Fruit fly (Drosophila melanogaster) whole organism, embryonic: ENCODE data around the gene TotM.

Source experiments
- ATbp ChIP-seq: fragments of 200-800 bp; sonication (Bioruptor generic); optimal IDR thresholded peaks from 2 replicates; lab custom pipeline; 2017; ENCODE audit warnings: missing biosample characterization, mild to moderate bottlenecking, missing genetic modification characterization, missing genetic modification reagents
- Asciz ChIP-seq: fragments of 200-800 bp; sonication (Bioruptor generic); optimal IDR thresholded peaks from 2 replicates; lab custom pipeline; 2017; ENCODE audit warnings: missing biosample characterization, mild to moderate bottlenecking, missing genetic modification characterization, missing genetic modification reagents
- BEAF-32 ChIP-seq: fragments of 200-800 bp; sonication (Bioruptor generic); optimal IDR thresholded peaks from 3 replicates; lab custom pipeline; 2017; ENCODE audit warnings: missing biosample characterization, missing genetic modification characterization, mild to moderate bottlenecking, moderate library complexity, missing genetic modification reagents
- CG1024 ChIP-seq: fragments of 200-800 bp; sonication (Bioruptor generic); IDR thresholded peaks from 2 replicates; pipeline ENCODE4 v1.3.6; 2022; ENCODE audit warnings: missing biosample characterization, missing genetic modification characterization
- CG10366 ChIP-seq: fragments of 200-800 bp; sonication (Bioruptor generic); IDR thresholded peaks from 2 replicates; pipeline ENCODE4 v1.3.6; 2022; ENCODE audit warnings: missing biosample characterization, missing genetic modification characterization
- CG10654 ChIP-seq: fragments of 200-800 bp; sonication (Bioruptor generic); optimal IDR thresholded peaks from 2 replicates; lab custom pipeline; 2016; ENCODE audit warnings: missing biosample characterization, missing genetic modification characterization
- CG12769 ChIP-seq: fragments of 200-800 bp; sonication (Bioruptor generic); optimal IDR thresholded peaks from 2 replicates; lab custom pipeline; 2019; ENCODE audit warnings: missing biosample characterization, mild to moderate bottlenecking, missing genetic modification characterization, moderate library complexity
- CG14965 ChIP-seq: fragments of 200-800 bp; sonication (Bioruptor generic); optimal IDR thresholded peaks from 2 replicates; lab custom pipeline; 2016; ENCODE audit warnings: missing biosample characterization, missing genetic modification characterization, borderline replicate concordance
- CG18599 ChIP-seq: fragments of 200-800 bp; sonication (Bioruptor generic); optimal IDR thresholded peaks from 3 replicates; lab custom pipeline; 2017; ENCODE audit warnings: missing biosample characterization, missing genetic modification characterization, mild to moderate bottlenecking, moderate library complexity, missing genetic modification reagents
- CG2202 ChIP-seq: fragments of 200-800 bp; sonication (Bioruptor generic); optimal IDR thresholded peaks from 2 replicates; lab custom pipeline; 2018; ENCODE audit warnings: missing biosample characterization, mild to moderate bottlenecking, missing genetic modification characterization
- CG2712 ChIP-seq: fragments of 200-800 bp; optimal IDR thresholded peaks from 3 replicates; lab custom pipeline; 2019; ENCODE audit warnings: missing biosample characterization, mild to moderate bottlenecking, missing genetic modification characterization, moderate library complexity
- CG2875 ChIP-seq: fragments of 200-800 bp; sonication (Bioruptor generic); optimal IDR thresholded peaks from 2 replicates; lab custom pipeline; 2017; ENCODE audit warnings: missing biosample characterization, mild to moderate bottlenecking, missing genetic modification characterization, missing genetic modification reagents
- CG32767 ChIP-seq: fragments of 200-800 bp; sonication (Bioruptor generic); IDR thresholded peaks from 2 replicates; pipeline ENCODE4 v1.3.6; 2022; ENCODE audit warnings: missing biosample characterization, missing genetic modification characterization
- CG34376 ChIP-seq: fragments of 200-800 bp; sonication (Bioruptor generic); optimal IDR thresholded peaks from 2 replicates; lab custom pipeline; 2018; ENCODE audit warnings: missing biosample characterization, mild to moderate bottlenecking, missing genetic modification characterization
- CG3995 ChIP-seq: fragments of 200-800 bp; sonication (Bioruptor generic); optimal IDR thresholded peaks from 3 replicates; lab custom pipeline; 2016; ENCODE audit warnings: missing biosample characterization, missing genetic modification characterization
- CG4707 ChIP-seq: fragments of 200-800 bp; sonication (Bioruptor generic); optimal IDR thresholded peaks from 2 replicates; lab custom pipeline; 2018; ENCODE audit warnings: missing biosample characterization, mild to moderate bottlenecking, missing genetic modification characterization, moderate library complexity
- CG5180 ChIP-seq: fragments of 200-800 bp; sonication (Bioruptor generic); optimal IDR thresholded peaks from 3 replicates; lab custom pipeline; 2017; ENCODE audit warnings: missing biosample characterization, missing genetic modification characterization, mild to moderate bottlenecking, moderate library complexity, missing genetic modification reagents
- CG6765 ChIP-seq: fragments of 200-800 bp; sonication (Bioruptor generic); optimal IDR thresholded peaks from 3 replicates; lab custom pipeline; 2017; ENCODE audit warnings: missing biosample characterization, mild to moderate bottlenecking, missing genetic modification characterization
- CG8359 ChIP-seq: fragments of 200-800 bp; sonication (Bioruptor generic); optimal IDR thresholded peaks from 2 replicates; lab custom pipeline; 2017; ENCODE audit warnings: missing biosample characterization, mild to moderate bottlenecking, missing genetic modification characterization, borderline replicate concordance
- Deaf1 ChIP-seq: fragments of 200-800 bp; optimal IDR thresholded peaks from 3 replicates; lab custom pipeline; 2019; ENCODE audit warnings: missing biosample characterization, mild to moderate bottlenecking, missing genetic modification characterization, moderate library complexity
- Dek ChIP-seq: fragments of 200-800 bp; sonication (Bioruptor generic); optimal IDR thresholded peaks from 3 replicates; lab custom pipeline; 2019; ENCODE audit warnings: missing biosample characterization, mild to moderate bottlenecking, missing genetic modification characterization, moderate library complexity
- Doc3 ChIP-seq: fragments of 200-800 bp; sonication (Bioruptor generic); IDR thresholded peaks from 3 replicates; pipeline ENCODE4 v1.3.6; 2022; ENCODE audit warnings: missing biosample characterization, missing genetic modification characterization; ENCODE audit not compliant: partially characterized antibody
- Drgx ChIP-seq: fragments of 200-800 bp; sonication (Bioruptor generic); IDR thresholded peaks from 2 replicates; pipeline ENCODE4 v1.3.6; 2022; ENCODE audit warnings: missing biosample characterization, missing genetic modification characterization
- Elba2 ChIP-seq: fragments of 200-800 bp; sonication (Bioruptor generic); optimal IDR thresholded peaks from 3 replicates; lab custom pipeline; 2016; ENCODE audit warnings: missing biosample characterization, missing genetic modification characterization
- HmgD ChIP-seq: fragments of 200-800 bp; sonication (Bioruptor generic); optimal IDR thresholded peaks from 3 replicates; lab custom pipeline; 2016; ENCODE audit warnings: missing biosample characterization, missing genetic modification characterization
- Hr78 ChIP-seq, 2 experiments: fragments of 200-800 bp in 1 of 2; fragments of >200 bp in 1 of 2; sonication (Bioruptor generic) in 1 of 2; optimal IDR thresholded peaks; 2 replicates each; lab custom pipeline; 2017 to 2019; ENCODE audit warnings: missing biosample characterization in 2 of 2, missing genetic modification characterization in 2 of 2, mild to moderate bottlenecking in 1 of 2, moderate library complexity in 1 of 2
- MTF-1 ChIP-seq: fragments of 200-800 bp; sonication (Bioruptor generic); optimal IDR thresholded peaks from 2 replicates; lab custom pipeline; 2018; ENCODE audit warnings: missing biosample characterization, mild to moderate bottlenecking, missing genetic modification characterization, borderline replicate concordance
- Med ChIP-seq: fragments of 200-800 bp; sonication (Bioruptor generic); peaks from one replicate; lab custom pipeline; 2016; ENCODE audit warnings: missing biosample characterization, missing genetic modification characterization, mild to moderate bottlenecking, inconsistent platforms, moderate library complexity
- NFAT ChIP-seq: fragments of 200-800 bp; sonication (Bioruptor generic); IDR thresholded peaks from 2 replicates; pipeline ENCODE4 v1.3.6; 2022; ENCODE audit warnings: missing biosample characterization, missing genetic modification characterization
- Pdp1 ChIP-seq, 2 experiments: fragments of 200-800 bp; sonication (Bioruptor generic); optimal IDR thresholded peaks; 3 replicates each; lab custom pipeline; 2016; ENCODE audit warnings: missing biosample characterization in 2 of 2, missing genetic modification characterization in 2 of 2, mild to moderate bottlenecking in 1 of 2, moderate library complexity in 1 of 2
- Rfx ChIP-seq: fragments of 200-800 bp; sonication (Bioruptor generic); IDR thresholded peaks from 2 replicates; pipeline ENCODE4 v1.3.6; 2022; ENCODE audit warnings: missing biosample characterization, missing genetic modification characterization
- bsh ChIP-seq, 2 experiments: fragments of 200-800 bp; sonication (Bioruptor generic); optimal IDR thresholded peaks; 2 replicates each; lab custom pipeline; 2017 to 2018; ENCODE audit warnings: mild to moderate bottlenecking in 2 of 2, missing biosample characterization in 2 of 2, missing genetic modification characterization in 2 of 2, moderate library complexity in 1 of 2
- btn ChIP-seq: fragments of 200-800 bp; sonication (Bioruptor generic); optimal IDR thresholded peaks from 2 replicates; lab custom pipeline; 2016; ENCODE audit warnings: missing biosample characterization, missing genetic modification characterization
- ci ChIP-seq: fragments of 200-800 bp; sonication (Bioruptor generic); IDR thresholded peaks from 3 replicates; pipeline ENCODE4 v1.3.6; 2022; ENCODE audit warnings: missing biosample characterization, missing genetic modification characterization
- cwo ChIP-seq: fragments of 200-800 bp; sonication (Bioruptor generic); optimal IDR thresholded peaks from 3 replicates; lab custom pipeline; 2017; ENCODE audit warnings: missing biosample characterization, missing genetic modification characterization, mild to moderate bottlenecking, moderate library complexity, missing genetic modification reagents
- dmrt99B ChIP-seq: fragments of 200-800 bp; sonication (Bioruptor generic); optimal IDR thresholded peaks from 2 replicates; lab custom pipeline; 2018; ENCODE audit warnings: missing biosample characterization, mild to moderate bottlenecking, missing genetic modification characterization, moderate library complexity
- exex ChIP-seq: fragments of 200-800 bp; sonication (Bioruptor generic); optimal IDR thresholded peaks from 4 replicates; lab custom pipeline; 2018; ENCODE audit warnings: missing biosample characterization, mild to moderate bottlenecking, missing genetic modification characterization, moderate library complexity
- fu2 ChIP-seq: fragments of 200-800 bp; sonication (Bioruptor generic); optimal IDR thresholded peaks from 2 replicates; lab custom pipeline; 2016; ENCODE audit warnings: missing biosample characterization, missing genetic modification characterization
- oc ChIP-seq: fragments of 200-800 bp; sonication (Bioruptor generic); optimal IDR thresholded peaks from 2 replicates; lab custom pipeline; 2018; ENCODE audit warnings: missing biosample characterization, mild to moderate bottlenecking, missing genetic modification characterization, moderate library complexity
- pita ChIP-seq: fragments of 200-800 bp; sonication (Bioruptor generic); optimal IDR thresholded peaks from 2 replicates; lab custom pipeline; 2017; ENCODE audit warnings: missing biosample characterization, mild to moderate bottlenecking, missing genetic modification characterization
- sd ChIP-seq: fragments of 200-800 bp; sonication (Bioruptor generic); optimal IDR thresholded peaks from 3 replicates; lab custom pipeline; 2018; ENCODE audit warnings: missing biosample characterization, mild to moderate bottlenecking, missing genetic modification characterization, moderate library complexity
- sens ChIP-seq: fragments of 200-800 bp; sonication (Bioruptor generic); peaks from one replicate; lab custom pipeline; 2016; ENCODE audit warnings: missing biosample characterization, missing genetic modification characterization
- seq ChIP-seq: fragments of 200-800 bp; sonication (Bioruptor generic); IDR thresholded peaks from 2 replicates; pipeline ENCODE4 v1.3.6; 2022; ENCODE audit warnings: missing biosample characterization, missing genetic modification characterization

Gene TotM

dm6 chr2L:5332574-5332973 is 2.9 kb downstream of the TotM start:
- TF ChIP-seq Rfx (GFP tag; lab: Robert Waterston, UW) (0 out of 2 replicates have a peak, but pooled peaks have one; percentile 9), Elba2 (no peak), Pdp1 (GFP tag; optimal IDR thresholded peaks at IDR 0.05; lab: Kevin White, UChicago) (peak in 1 of 2 experiments; percentile 68), Drgx (GFP tag; lab: Robert Waterston, UW) (0 out of 2 replicates have a peak, but pooled peaks have one; percentile 10)
- TF ChIP-seq, all 482 proteins: peak for 3

- TF ChIP-seq dmrt99B (tag; lab: Kevin White, UChicago) (no peak), CG18599 (GFP tag; lab: Kevin White, UChicago) (peak; percentile 18), exex (tag; lab: Kevin White, UChicago) (peak; percentile 96)
These were observed 7.5 kb downstream of the TotM start for dm6 chr2L:5337159-5337558.

dm6 chr2L:5338024-5338720 is 8.5 kb downstream of the TotM start, which contains the start of gene fusl:
fusl (minus strand) TSS chr2L:5338073.
- TF ChIP-seq Med (GFP tag; lab: Kevin White, UChicago): peak; percentile 3
- no peak for TF ChIP-seq CG14965
- peak; percentile 15 for TF ChIP-seq Asciz (GFP tag; lab: Kevin White, UChicago)
- TF ChIP-seq CG10366 (GFP tag; lab: Robert Waterston, UW): no peak
- peak in 1 of 2 experiments; percentile 18 for TF ChIP-seq bsh (GFP tag; optimal IDR thresholded peaks at IDR 0.05; lab: Kevin White, UChicago)
- TF ChIP-seq CG3995 (GFP tag; lab: Kevin White, UChicago): peak; percentile 56
- no peak for TF ChIP-seq CG6765 (GFP tag; lab: Kevin White, UChicago)
- peak; percentile 1 for TF ChIP-seq dmrt99B (tag; lab: Kevin White, UChicago)
- no peak for TF ChIP-seq Doc3 (GFP tag; lab: Robert Waterston, UW)
- TF ChIP-seq exex (tag; lab: Kevin White, UChicago): peak; percentile 59
- peak in 1 of 2 experiments; percentile 41 for TF ChIP-seq Hr78 (GFP tag; optimal IDR thresholded peaks at IDR 0.05; lab: Kevin White, UChicago)
- TF ChIP-seq CG2202 (tag; lab: Kevin White, UChicago): peak; percentile 28
- TF ChIP-seq CG10654: no peak
- TF ChIP-seq CG5180 (GFP tag; lab: Kevin White, UChicago): peak; percentile 8
- TF ChIP-seq seq: no peak
- peak; percentile 13; the same call in 1 of the 2 replicates for TF ChIP-seq CG32767 (GFP tag; lab: Robert Waterston, UW)
- peak; percentile 24 for TF ChIP-seq oc (tag; lab: Kevin White, UChicago)
- no peak for TF ChIP-seq HmgD
- peak; percentile 13; the same call in 1 of the 2 replicates for TF ChIP-seq NFAT
- peak; percentile 18 for TF ChIP-seq MTF-1 (GFP tag; lab: Kevin White, UChicago)
- no peak for TF ChIP-seq fu2 (GFP tag; lab: Kevin White, UChicago)
- peak; percentile 70 for TF ChIP-seq sens
- peak; percentile 21 for TF ChIP-seq CG4707 (GFP tag; lab: Kevin White, UChicago)
- TF ChIP-seq CG8359: peak; percentile 99
- peak; percentile 21 for TF ChIP-seq CG2875
- TF ChIP-seq CG12769 (tag; lab: Kevin White, UChicago): peak; percentile 22
- peak; percentile 54 for TF ChIP-seq ATbp
- no peak for TF ChIP-seq CG2712 (tag; lab: Kevin White, UChicago)
- TF ChIP-seq ci: peak; percentile 49; the same call in 1 of the 3 replicates
- TF ChIP-seq Deaf1 (tag; lab: Kevin White, UChicago): peak; percentile 89
- TF ChIP-seq pita: no peak
- no peak for TF ChIP-seq BEAF-32
- peak; percentile 59 for TF ChIP-seq sd (tag; lab: Kevin White, UChicago)
- peak; percentile 94 for TF ChIP-seq CG34376
- no peak for TF ChIP-seq Dek (tag; lab: Kevin White, UChicago)
- peak; percentile 68 for TF ChIP-seq cwo (GFP tag; lab: Kevin White, UChicago)
- TF ChIP-seq CG1024: 0 out of 2 replicates have a peak, but pooled peaks have one; percentile 25
- peak; percentile 7 for TF ChIP-seq CG18599 (GFP tag; lab: Kevin White, UChicago)
- no peak for TF ChIP-seq btn (GFP tag; lab: Kevin White, UChicago)
